Worm (Caenorhabditis elegans): ENCODE data around the gene cyn-12.

cyn-12 gene

ce11 chrIV:7099377-7099776 lies 33.6 kb downstream of the cyn-12 start:
- TF ChIP-seq sma-9 (GFP tag; optimal IDR thresholded peaks at IDR 0.05) (peak; percentile 71), sma-9 (tag; optimal IDR thresholded peaks at IDR 0.05) (no peak), fos-1 (tag; optimal IDR thresholded peaks at IDR 0.05) (peak; percentile 12), nhr-77 (tag; optimal IDR thresholded peaks at IDR 0.05) (no peak), nhr-237 (tag; optimal IDR thresholded peaks at IDR 0.05) (no peak), ceh-16 (tag; optimal IDR thresholded peaks at IDR 0.05) (no peak), lsy-2 (tag; optimal IDR thresholded peaks at IDR 0.05) (peak in 1 of 2 experiments; percentile 53), skn-1 (tag; optimal IDR thresholded peaks at IDR 0.05) (no peak), F13H6.1 (tag; optimal IDR thresholded peaks at IDR 0.05) (peak; percentile 92), C34F6.9 (tag; optimal IDR thresholded peaks at IDR 0.05) (peak; percentile 40), nhr-129 (tag; optimal IDR thresholded peaks at IDR 0.05) (peak; percentile 60), unc-39 (tag; optimal IDR thresholded peaks at IDR 0.05) (no peak), mdl-1 (tag; optimal IDR thresholded peaks at IDR 0.05) (no peak)

ce11 chrIV:7098509-7099065 lies 34.4 kb downstream of the cyn-12 start, which contains the start of gene ZC477.4:
Gene ZC477.4, minus strand, starts transcription at chrIV:7098784.
- TF ChIP-seq nhr-237 (tag; optimal IDR thresholded peaks at IDR 0.05), result no peak
- peak; percentile 67 for TF ChIP-seq nhr-129 (tag; optimal IDR thresholded peaks at IDR 0.05)
- TF ChIP-seq sma-9 (GFP tag; optimal IDR thresholded peaks at IDR 0.05), result peak; percentile 48
- TF ChIP-seq sma-9 (tag; optimal IDR thresholded peaks at IDR 0.05), result no peak
- TF ChIP-seq F13H6.1 (tag; optimal IDR thresholded peaks at IDR 0.05), result peak; percentile 74
- peak; percentile 41 for TF ChIP-seq C34F6.9 (tag; optimal IDR thresholded peaks at IDR 0.05)

ce11 chrIV:7097450-7097849 lies 35.6 kb downstream of the cyn-12 start:
- no peak for TF ChIP-seq unc-62 (GFP tag; optimal IDR thresholded peaks at IDR 0.05)
- TF ChIP-seq nhr-21 (tag; optimal IDR thresholded peaks at IDR 0.05), result no peak
- TF ChIP-seq alr-1 (tag; optimal IDR thresholded peaks at IDR 0.05), result no peak

- TF ChIP-seq zag-1 (tag; optimal IDR thresholded peaks at IDR 0.05) (no peak), sma-9 (GFP tag; optimal IDR thresholded peaks at IDR 0.05) (peak; percentile 72), sma-9 (tag; optimal IDR thresholded peaks at IDR 0.05) (no peak), nhr-21 (tag; optimal IDR thresholded peaks at IDR 0.05) (no peak)
Observed at ce11 chrIV:7096097-7096496, 36.9 kb downstream of the cyn-12 start.

ce11 chrIV:7095396-7095964 lies 37.5 kb downstream of the cyn-12 start:
- TF ChIP-seq elt-3 (tag; optimal IDR thresholded peaks at IDR 0.05) (no peak), C34F6.9 (tag; optimal IDR thresholded peaks at IDR 0.05) (peak; percentile 31), dmd-4 (tag; optimal IDR thresholded peaks at IDR 0.05) (no peak), nhr-129 (tag; optimal IDR thresholded peaks at IDR 0.05) (peak; percentile 25), nhr-12 (tag; optimal IDR thresholded peaks at IDR 0.05) (no peak), peb-1 (tag; optimal IDR thresholded peaks at IDR 0.05) (no peak), F13H6.1 (tag; optimal IDR thresholded peaks at IDR 0.05) (peak; percentile 49), lin-11 (tag; optimal IDR thresholded peaks at IDR 0.05) (no peak), aly-2 (tag; optimal IDR thresholded peaks at IDR 0.05) (no peak), nhr-21 (tag; optimal IDR thresholded peaks at IDR 0.05) (peak; percentile 25), unc-55 (GFP tag; optimal IDR thresholded peaks at IDR 0.05) (no peak), blmp-1 (tag; optimal IDR thresholded peaks at IDR 0.05; ENCODE audit: insufficient read depth) (peak; percentile 27), nhr-6 (tag; optimal IDR thresholded peaks at IDR 0.05) (no peak), lsy-2 (tag; optimal IDR thresholded peaks at IDR 0.05) (peak in 1 of 2 experiments; percentile 15), sma-9 (GFP tag; optimal IDR thresholded peaks at IDR 0.05) (peak; percentile 28), sma-9 (tag; optimal IDR thresholded peaks at IDR 0.05) (no peak)

ce11 chrIV:7094216-7094758 lies 38.7 kb downstream of the cyn-12 start, which contains the start of gene deb-1:
Gene deb-1, minus strand, starts transcription at chrIV:7094266.
- TF ChIP-seq skn-1 (tag; optimal IDR thresholded peaks at IDR 0.05) (no peak), unc-62 (GFP tag; optimal IDR thresholded peaks at IDR 0.05) (no peak), fos-1 (tag; optimal IDR thresholded peaks at IDR 0.05) (peak; percentile 44), nhr-129 (tag; optimal IDR thresholded peaks at IDR 0.05) (no peak), crh-2 (tag; optimal IDR thresholded peaks at IDR 0.05) (peak; percentile 76)

Measured in whole organism, L2 larva.